Worm (Caenorhabditis elegans) whole organism, L1 larva: ENCODE data around the gene C14B1.12.
A peak's percentile ranks its signal among the peaks of the same experiment; 100 is the strongest.

Source experiments
- C34B4.2 ChIP-seq: sonication (generic microtip); optimal IDR thresholded peaks from 2 replicates; lab custom pipeline; 2017; ENCODE audit warnings: mild to moderate bottlenecking, missing genetic modification characterization, missing compliant biosample characterization
- dpl-1 ChIP-seq, 3 experiments: fragments of 150-350 bp in 2 of 3; sonication (generic microtip) in 1 of 3; optimal IDR thresholded peaks; 2 replicates each; lab custom pipeline; 2014 to 2017; ENCODE audit warnings: missing biosample characterization in 3 of 3, missing genetic modification characterization in 3 of 3, missing genetic modification reagents in 3 of 3
- dsc-1 ChIP-seq: sonication (generic microtip); optimal IDR thresholded peaks from 2 replicates; lab custom pipeline; 2016; ENCODE audit warnings: mild to moderate bottlenecking, missing genetic modification characterization, missing compliant biosample characterization
- fkh-8 ChIP-seq: sonication (generic microtip); optimal IDR thresholded peaks from 2 replicates; lab custom pipeline; 2016; ENCODE audit warnings: mild to moderate bottlenecking, missing genetic modification characterization, missing compliant biosample characterization
- fos-1 ChIP-seq: fragments of 150-350 bp; optimal IDR thresholded peaks from 2 replicates; lab custom pipeline; 2014; ENCODE audit warnings: missing biosample characterization, missing genetic modification characterization
- lsy-2 ChIP-seq, 2 experiments: fragments of 150-350 bp; optimal IDR thresholded peaks; 2 replicates each; lab custom pipeline; 2014; ENCODE audit warnings: missing biosample characterization in 2 of 2, missing genetic modification characterization in 2 of 2
- mef-2 ChIP-seq: fragments of 150-350 bp; optimal IDR thresholded peaks from 2 replicates; lab custom pipeline; 2014; ENCODE audit warnings: missing biosample characterization, missing genetic modification characterization
- nhr-76 ChIP-seq: sonication (generic microtip); optimal IDR thresholded peaks from 2 replicates; lab custom pipeline; 2017; ENCODE audit warnings: missing biosample characterization, missing genetic modification characterization
- skn-1 ChIP-seq: fragments of 150-350 bp; optimal IDR thresholded peaks from 2 replicates; lab custom pipeline; 2014; ENCODE audit warnings: missing biosample characterization, missing genetic modification characterization
- unc-130 ChIP-seq: fragments of 150-350 bp; optimal IDR thresholded peaks from 2 replicates; lab custom pipeline; 2017; ENCODE audit warnings: missing biosample characterization, missing genetic modification characterization, inconsistent platforms
- ztf-11 ChIP-seq, 2 experiments: sonication (generic microtip); optimal IDR thresholded peaks; 2 replicates each; lab custom pipeline; 2016 to 2017; ENCODE audit warnings: missing genetic modification characterization in 2 of 2, missing biosample characterization in 1 of 2, missing compliant biosample characterization in 1 of 2

- no peak for TF ChIP-seq unc-130 (tag; lab: Kevin White, UChicago)
- no peak for TF ChIP-seq dsc-1 (tag; lab: Kevin White, UChicago)
- no peak for TF ChIP-seq lsy-2 (tag; optimal IDR thresholded peaks at IDR 0.05; lab: Kevin White, UChicago)
- TF ChIP-seq skn-1 (tag; lab: Kevin White, UChicago) = no peak
- no peak for TF ChIP-seq fkh-8
- TF ChIP-seq fos-1 (tag; lab: Kevin White, UChicago) = no peak
- no peak for TF ChIP-seq mef-2 (tag; lab: Kevin White, UChicago)
- no peak for TF ChIP-seq C34B4.2 (tag; lab: Kevin White, UChicago)
- TF ChIP-seq nhr-76 (tag; lab: Kevin White, UChicago) = no peak
- peak in 1 of 3 experiments; percentile 57 for TF ChIP-seq dpl-1 (GFP tag; optimal IDR thresholded peaks at IDR 0.05; lab: Kevin White, UChicago)
- no peak for TF ChIP-seq ztf-11 (tag; optimal IDR thresholded peaks at IDR 0.05; lab: Kevin White, UChicago)
Measured at ce11 chrIII:3719564-3719963, 5.2 kb downstream of the C14B1.12 start, which contains the start of gene C14B1.8.
